Worm (Caenorhabditis elegans): ENCODE results near the gene prp-8.

DNA sequence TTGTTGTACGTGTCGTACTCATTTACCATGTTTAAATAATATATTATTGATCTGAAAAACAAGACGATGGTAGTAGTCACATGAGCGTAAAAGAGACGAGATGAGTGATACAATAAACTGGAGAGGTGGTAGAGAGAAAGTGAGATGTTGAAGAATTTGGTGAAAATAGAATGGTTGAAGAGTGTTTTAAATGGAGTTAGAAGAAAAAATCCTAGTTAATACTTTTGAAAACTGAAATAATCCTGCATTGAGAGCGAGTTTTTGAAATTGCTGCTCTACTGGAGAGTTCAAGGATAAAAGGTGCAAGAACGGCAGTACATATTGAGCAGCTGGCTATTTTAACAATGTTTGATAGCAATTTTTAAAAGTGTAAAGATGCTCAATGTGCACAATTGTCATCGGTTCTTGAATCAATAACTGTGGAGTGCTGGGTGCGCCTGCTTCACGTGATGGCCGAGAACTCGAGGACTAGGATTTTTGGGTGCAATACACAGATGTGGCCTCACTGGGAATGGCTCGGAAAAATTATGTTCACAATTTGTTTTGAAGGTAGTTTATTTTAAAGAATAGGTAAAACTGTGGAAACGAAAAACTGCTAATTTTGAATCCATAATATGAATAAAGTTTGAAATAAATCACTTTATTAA lies 5.9 kb upstream of the prp-8 start, which contains the start of gene atg-13:
- TF ChIP-seq sma-9 (GFP tag; optimal IDR thresholded peaks at IDR 0.05), result no peak
- TF ChIP-seq sma-9 (tag; optimal IDR thresholded peaks at IDR 0.05), result no peak
- no peak for TF ChIP-seq nhr-11 (tag; optimal IDR thresholded peaks at IDR 0.05)
- no peak for TF ChIP-seq zag-1 (tag; optimal IDR thresholded peaks at IDR 0.05)
- TF ChIP-seq ama-1 (optimal IDR thresholded peaks at IDR 0.05), result no peak
- no peak for TF ChIP-seq nhr-77 (tag; optimal IDR thresholded peaks at IDR 0.05)
- no peak for TF ChIP-seq snpc-4 (tag; optimal IDR thresholded peaks at IDR 0.05)
- TF ChIP-seq nhr-237 (tag; optimal IDR thresholded peaks at IDR 0.05), result no peak
- TF ChIP-seq nhr-10 (tag; optimal IDR thresholded peaks at IDR 0.05), result no peak
